Worm (Caenorhabditis elegans) whole organism, midembryonic: Measurements from ENCODE around the gene mau-8.

Experiments
- T22C8.4 ChIP-seq: fragments of 200-800 bp; sonication (Bioruptor generic); IDR thresholded peaks from 2 replicates; pipeline ENCODE4 v1.3.6; 2022; ENCODE audit warnings: missing genetic modification characterization, missing compliant biosample characterization
- flt-1 ChIP-seq: fragments of 200-800 bp; sonication (Bioruptor generic); IDR thresholded peaks from 2 replicates; pipeline ENCODE4 v1.3.6; 2022; ENCODE audit warnings: missing genetic modification characterization, missing compliant biosample characterization
- klf-2 ChIP-seq: fragments of 200-800 bp; sonication (Bioruptor generic); conservative IDR thresholded peaks from 2 replicates; pipeline ENCODE4 v1.3.6; 2022; ENCODE audit warnings: missing genetic modification reagents, missing genetic modification characterization, missing compliant biosample characterization
- med-1 ChIP-seq: sonication (generic microtip); optimal IDR thresholded peaks from 2 replicates; lab custom pipeline; 2017; ENCODE audit warnings: missing genetic modification characterization, mild to moderate bottlenecking, missing compliant biosample characterization, antibody characterized with exemption, missing genetic modification reagents; ENCODE audit not compliant: insufficient read depth
- ref-1 ChIP-seq: fragments of 200-800 bp; sonication (Bioruptor generic); conservative IDR thresholded peaks from 2 replicates; pipeline ENCODE4 v1.3.6; 2022; ENCODE audit warnings: missing genetic modification reagents, missing genetic modification characterization, missing compliant biosample characterization
- tab-1 ChIP-seq: fragments of 200-800 bp; sonication (Bioruptor generic); IDR thresholded peaks from 2 replicates; pipeline ENCODE4 v1.3.6; 2022; ENCODE audit warnings: missing genetic modification characterization, missing compliant biosample characterization
- ztf-23 ChIP-seq: fragments of 200-800 bp; sonication (Bioruptor generic); IDR thresholded peaks from 2 replicates; pipeline ENCODE4 v1.3.6; 2022; ENCODE audit warnings: missing genetic modification reagents, missing genetic modification characterization, missing compliant biosample characterization
- ztf-29 ChIP-seq: fragments of 200-800 bp; sonication (Bioruptor generic); IDR thresholded peaks from 2 replicates; pipeline ENCODE4 v1.3.6; 2022; ENCODE audit warnings: missing genetic modification reagents, missing genetic modification characterization, missing compliant biosample characterization

DNA sequence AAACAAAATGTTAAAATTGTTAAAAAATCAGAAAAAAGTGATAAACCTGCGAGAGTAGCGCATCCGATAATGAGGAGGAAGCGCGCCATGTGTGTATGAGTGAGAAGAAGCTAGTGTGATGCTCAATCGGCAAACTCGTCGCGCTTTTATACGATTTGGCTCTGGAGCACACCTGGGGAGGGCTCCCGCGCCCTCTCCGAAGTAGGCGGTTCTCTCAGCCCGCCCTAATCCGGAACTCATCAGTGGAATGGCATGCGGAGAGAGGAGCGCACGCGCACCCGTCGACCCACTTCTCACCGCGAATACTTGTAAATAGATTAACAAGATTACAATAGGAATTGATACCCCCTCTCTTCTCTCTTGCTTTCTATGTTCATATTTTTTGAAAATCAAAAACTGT lies 46.5 kb upstream of the mau-8 start, which contains the start of gene pqn-74:
- TF ChIP-seq T22C8.4 (GFP tag; lab: Robert Waterston, UW): no peak
- TF ChIP-seq ref-1 (GFP tag; lab: Robert Waterston, UW): no peak
- no peak for TF ChIP-seq klf-2 (GFP tag; lab: Robert Waterston, UW)
- TF ChIP-seq ztf-29: no peak
- no peak for TF ChIP-seq flt-1
- TF ChIP-seq med-1: no peak
- no peak for TF ChIP-seq ztf-23 (GFP tag; lab: Robert Waterston, UW)
- no peak for TF ChIP-seq tab-1 (GFP tag; lab: Robert Waterston, UW)
